In the genomic region with DNA sequence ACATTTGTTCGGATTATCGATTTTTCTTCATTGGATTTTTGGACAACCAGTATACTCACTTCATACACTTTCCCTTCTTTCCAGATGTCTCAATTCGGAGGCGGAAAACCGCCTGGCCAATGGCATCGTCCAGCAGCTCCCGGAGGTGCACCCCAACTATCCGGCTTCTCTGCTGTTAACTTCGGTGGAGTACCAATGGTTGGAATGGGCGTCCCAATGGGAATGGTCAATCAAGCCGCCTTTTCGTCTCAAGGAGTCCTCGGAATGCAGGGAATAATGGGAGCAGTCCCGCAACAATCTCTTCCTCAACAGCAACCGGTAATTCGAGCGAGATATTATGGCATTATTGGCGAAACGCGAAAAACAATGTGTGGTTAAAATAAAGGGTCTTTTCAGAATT, we compare ENCODE assay signal across 1 worm cellular context.
TF ChIP-seq lines count a peak whose summit lies in the region.

A gene (plus strand): TSS at position 83 of the 400 bp plus-strand sequence.

TF ChIP-seq in whole organism, L4 larva, 104 proteins besides CTCF, POLR2A, EP300 and RAD21 (continued from another document):
- TF ChIP-seq ctbp-1 (GFP tag; IDR thresholded peaks at IDR 0.05; lab: Robert Waterston, UW) (no peak), tra-1 (GFP tag; IDR thresholded peaks at IDR 0.05; lab: Robert Waterston, UW) (no peak), ces-1 (GFP tag; optimal IDR thresholded peaks at IDR 0.05; lab: Kevin White, UChicago) (no peak), tag-97 (GFP tag; IDR thresholded peaks at IDR 0.05; lab: Robert Waterston, UW) (no peak), F44E2.7 (GFP tag; IDR thresholded peaks at IDR 0.05; lab: Robert Waterston, UW) (no peak), cey-2 (tag; optimal IDR thresholded peaks at IDR 0.05; lab: Kevin White, UChicago; ENCODE audit: borderline replicate concordance, insufficient read depth) (no peak), ceh-44 (GFP tag; IDR thresholded peaks at IDR 0.05; lab: Robert Waterston, UW) (no peak), daf-12 (tag; optimal IDR thresholded peaks at IDR 0.05; lab: Kevin White, UChicago) (no peak), arid-1 (GFP tag; conservative IDR thresholded peaks at IDR 0.05; lab: Robert Waterston, UW) (no peak), nhr-111 (GFP tag; optimal IDR thresholded peaks at IDR 0.05; lab: Kevin White, UChicago) (no peak), nhr-102 (tag; optimal IDR thresholded peaks at IDR 0.05; lab: Kevin White, UChicago) (no peak)
TF ChIP-seq in whole organism, L4 larva: peak in this region for 4.
